Fruit fly (Drosophila melanogaster) whole organism, embryonic: ENCODE measurements around the gene mRpL49.
A peak's percentile ranks its signal among the peaks of the same experiment; 100 is the strongest.

Experiments used
- Antp ChIP-seq: fragments of 200-800 bp; sonication (Bioruptor generic); optimal IDR thresholded peaks from 3 replicates; lab custom pipeline; 2016; ENCODE audit warnings: missing biosample characterization, missing genetic modification characterization
- Awh ChIP-seq: fragments of 200-800 bp; sonication (Bioruptor generic); IDR thresholded peaks from 2 replicates; pipeline ENCODE4, ENCODE4 v1.3.6; 2022; ENCODE audit warnings: missing biosample characterization, missing genetic modification characterization
- Blimp-1 ChIP-seq: fragments of 200-800 bp; sonication (Bioruptor generic); optimal IDR thresholded peaks from 3 replicates; lab custom pipeline; 2018; ENCODE audit warnings: missing biosample characterization, missing genetic modification characterization, mild to moderate bottlenecking, moderate library complexity, missing genetic modification reagents
- CG10209 ChIP-seq: fragments of 200-800 bp; sonication (Bioruptor generic); optimal IDR thresholded peaks from 3 replicates; lab custom pipeline; 2017; ENCODE audit warnings: missing biosample characterization, mild to moderate bottlenecking, missing genetic modification characterization, missing genetic modification reagents
- CG10274 ChIP-seq: fragments of 200-800 bp; sonication (Bioruptor generic); optimal IDR thresholded peaks from 3 replicates; lab custom pipeline; 2017; ENCODE audit warnings: missing biosample characterization, mild to moderate bottlenecking, missing genetic modification characterization
- CG11085 ChIP-seq: fragments of 200-800 bp; sonication (Bioruptor generic); IDR thresholded peaks from 2 replicates; pipeline ENCODE4 v1.3.6; 2022; ENCODE audit warnings: missing biosample characterization, missing genetic modification characterization
- CG12104 ChIP-seq: fragments of 200-800 bp; sonication (Bioruptor generic); optimal IDR thresholded peaks from 3 replicates; lab custom pipeline; 2016; ENCODE audit warnings: missing biosample characterization, missing genetic modification characterization
- CG12219 ChIP-seq: fragments of 200-800 bp; sonication (Bioruptor generic); optimal IDR thresholded peaks from 3 replicates; lab custom pipeline; 2018; ENCODE audit warnings: missing biosample characterization, mild to moderate bottlenecking, missing genetic modification characterization
- CG12391 ChIP-seq: fragments of 200-800 bp; sonication (Bioruptor generic); optimal IDR thresholded peaks from 3 replicates; lab custom pipeline; 2018; ENCODE audit warnings: missing biosample characterization, mild to moderate bottlenecking, missing genetic modification characterization, moderate library complexity
- CG12659 ChIP-seq: fragments of 200-800 bp; sonication (Bioruptor generic); optimal IDR thresholded peaks from 3 replicates; lab custom pipeline; 2017; ENCODE audit warnings: mild to moderate bottlenecking, missing biosample characterization, missing genetic modification reagents, missing genetic modification characterization
- CG12769 ChIP-seq: fragments of 200-800 bp; sonication (Bioruptor generic); optimal IDR thresholded peaks from 2 replicates; lab custom pipeline; 2019; ENCODE audit warnings: missing biosample characterization, mild to moderate bottlenecking, missing genetic modification characterization, moderate library complexity
- CG13775 ChIP-seq: fragments of 200-800 bp; sonication (Bioruptor generic); optimal IDR thresholded peaks from 3 replicates; lab custom pipeline; 2017; ENCODE audit warnings: missing biosample characterization, mild to moderate bottlenecking, missing genetic modification characterization
- CG14710 ChIP-seq: fragments of 200-800 bp; sonication (Bioruptor generic); optimal IDR thresholded peaks from 3 replicates; lab custom pipeline; 2019; ENCODE audit warnings: missing biosample characterization, mild to moderate bottlenecking, missing genetic modification characterization, moderate library complexity
- CG1529 ChIP-seq: fragments of 200-800 bp; sonication (Bioruptor generic); optimal IDR thresholded peaks from 3 replicates; lab custom pipeline; 2018; ENCODE audit warnings: missing biosample characterization, missing genetic modification characterization
- CG15601 ChIP-seq: fragments of 200-800 bp; sonication (Bioruptor generic); optimal IDR thresholded peaks from 3 replicates; lab custom pipeline; 2019; ENCODE audit warnings: missing biosample characterization, mild to moderate bottlenecking, missing genetic modification characterization, moderate library complexity
- CG1603 ChIP-seq: fragments of 200-800 bp; sonication (Bioruptor generic); optimal IDR thresholded peaks from 2 replicates; lab custom pipeline; 2019; ENCODE audit warnings: missing biosample characterization, mild to moderate bottlenecking, missing genetic modification characterization, moderate library complexity
- CG17186 ChIP-seq: fragments of 200-800 bp; sonication (Bioruptor generic); optimal IDR thresholded peaks from 3 replicates; lab custom pipeline; 2017; ENCODE audit warnings: missing biosample characterization, missing genetic modification reagents, missing genetic modification characterization
- CG18619 ChIP-seq: fragments of 200-800 bp; sonication (Bioruptor generic); optimal IDR thresholded peaks from 3 replicates; lab custom pipeline; 2017; ENCODE audit warnings: missing biosample characterization, mild to moderate bottlenecking, missing genetic modification characterization
- CG2199 ChIP-seq: fragments of 200-800 bp; sonication (Bioruptor generic); IDR thresholded peaks from 3 replicates; pipeline ENCODE4 v1.3.6; 2022; ENCODE audit warnings: missing biosample characterization, missing genetic modification characterization
- CG34422 ChIP-seq: fragments of 200-800 bp; sonication (Bioruptor generic); IDR thresholded peaks from 3 replicates; pipeline ENCODE4 v1.3.6; 2022; ENCODE audit warnings: missing biosample characterization, missing genetic modification characterization
- CG4854 ChIP-seq: fragments of 200-800 bp; sonication (Bioruptor generic); optimal IDR thresholded peaks from 2 replicates; lab custom pipeline; 2016; ENCODE audit warnings: missing biosample characterization, missing genetic modification characterization, inconsistent platforms
- CG7556 ChIP-seq: fragments of 200-800 bp; sonication (Bioruptor generic); optimal IDR thresholded peaks from 2 replicates; lab custom pipeline; 2017; ENCODE audit warnings: missing biosample characterization, mild to moderate bottlenecking, missing genetic modification characterization
- CG9876 ChIP-seq: fragments of 200-800 bp; sonication (Bioruptor generic); optimal IDR thresholded peaks from 2 replicates; lab custom pipeline; 2016; ENCODE audit warnings: missing biosample characterization, missing genetic modification characterization
- Dbx ChIP-seq: fragments of 200-800 bp; sonication (Bioruptor generic); IDR thresholded peaks from 3 replicates; pipeline ENCODE4 v1.3.6; 2022; ENCODE audit warnings: missing biosample characterization, missing genetic modification characterization
- Dek ChIP-seq: fragments of 200-800 bp; sonication (Bioruptor generic); optimal IDR thresholded peaks from 3 replicates; lab custom pipeline; 2019; ENCODE audit warnings: missing biosample characterization, mild to moderate bottlenecking, missing genetic modification characterization, moderate library complexity
- Dll ChIP-seq: fragments of 200-800 bp; sonication (Bioruptor generic); IDR thresholded peaks from 4 replicates; pipeline ENCODE4 v1.3.6; 2022; ENCODE audit warnings: missing biosample characterization, missing genetic modification characterization; ENCODE audit not compliant: partially characterized antibody
- Eip74EF ChIP-seq, 2 experiments: fragments of 200-800 bp in 1 of 2; fragments of >200 bp in 1 of 2; sonication (Bioruptor generic) in 1 of 2; optimal IDR thresholded peaks; 2 replicates each; lab custom pipeline; 2017 to 2019; ENCODE audit warnings: missing biosample characterization in 2 of 2, missing genetic modification characterization in 2 of 2, mild to moderate bottlenecking in 1 of 2, moderate library complexity in 1 of 2
- Elba2 ChIP-seq: fragments of 200-800 bp; sonication (Bioruptor generic); optimal IDR thresholded peaks from 3 replicates; lab custom pipeline; 2016; ENCODE audit warnings: missing biosample characterization, missing genetic modification characterization
- HLH3B ChIP-seq: fragments of 200-800 bp; sonication (Bioruptor generic); IDR thresholded peaks from 2 replicates; pipeline ENCODE4 v1.3.6; 2022; ENCODE audit warnings: missing biosample characterization, missing genetic modification characterization
- HLH4C ChIP-seq: fragments of 200-800 bp; sonication (Bioruptor generic); IDR thresholded peaks from 3 replicates; pipeline ENCODE4 v1.3.6; 2022; ENCODE audit warnings: missing biosample characterization, missing genetic modification characterization; ENCODE audit not compliant: partially characterized antibody
- NC2β ChIP-seq: fragments of 200-800 bp; sonication (Bioruptor generic); optimal IDR thresholded peaks from 2 replicates; lab custom pipeline; 2016; ENCODE audit warnings: missing biosample characterization, missing genetic modification characterization
- Ptx1 ChIP-seq: fragments of 200-800 bp; sonication (Bioruptor generic); IDR thresholded peaks from 2 replicates; pipeline ENCODE4 v1.3.6; 2022; ENCODE audit warnings: missing biosample characterization, missing genetic modification characterization
- Tbp ChIP-seq: fragments of >200 bp; optimal IDR thresholded peaks from 2 replicates; lab custom pipeline; 2018; ENCODE audit warnings: missing biosample characterization, missing genetic modification characterization
- Usf ChIP-seq: fragments of 200-800 bp; sonication (Bioruptor generic); optimal IDR thresholded peaks from 2 replicates; lab custom pipeline; 2017; ENCODE audit warnings: missing genotype, missing biosample characterization, missing genetic modification characterization
- amos ChIP-seq: fragments of 200-800 bp; sonication (Bioruptor generic); IDR thresholded peaks from 2 replicates; pipeline ENCODE4 v1.3.6; 2022; ENCODE audit warnings: missing biosample characterization, missing genetic modification characterization; ENCODE audit not compliant: partially characterized antibody
- cad ChIP-seq: fragments of >200 bp; optimal IDR thresholded peaks from 2 replicates; lab custom pipeline; 2017; ENCODE audit warnings: missing biosample characterization, missing genetic modification characterization
- cato ChIP-seq: fragments of 200-800 bp; sonication (Bioruptor generic); optimal IDR thresholded peaks from 2 replicates; lab custom pipeline; 2016; ENCODE audit warnings: missing biosample characterization, missing genetic modification characterization, borderline replicate concordance
- dan ChIP-seq: fragments of 200-800 bp; sonication (Bioruptor generic); IDR thresholded peaks from 2 replicates; pipeline ENCODE4 v1.3.6; 2022; ENCODE audit warnings: missing biosample characterization, missing genetic modification characterization
- dimm ChIP-seq: fragments of 200-800 bp; sonication (Bioruptor generic); IDR thresholded peaks from 2 replicates; pipeline ENCODE4 v1.3.6; 2022; ENCODE audit warnings: missing biosample characterization, missing genetic modification characterization
- gcm2 ChIP-seq: fragments of 200-800 bp; sonication (Bioruptor generic); optimal IDR thresholded peaks from 2 replicates; lab custom pipeline; 2016; ENCODE audit warnings: missing biosample characterization, missing genetic modification characterization
- jumu ChIP-seq: fragments of 200-800 bp; sonication (Bioruptor generic); optimal IDR thresholded peaks from 3 replicates; lab custom pipeline; 2016; ENCODE audit warnings: missing biosample characterization, missing genetic modification characterization
- klu ChIP-seq: fragments of 200-800 bp; sonication (Bioruptor generic); IDR thresholded peaks from 2 replicates; pipeline ENCODE4 v1.3.6; 2022; ENCODE audit warnings: missing biosample characterization, missing genetic modification characterization
- maf-S ChIP-seq: fragments of 200-800 bp; sonication (Bioruptor generic); optimal IDR thresholded peaks from 2 replicates; lab custom pipeline; 2016; ENCODE audit warnings: missing biosample characterization, missing genetic modification characterization
- pan ChIP-seq, 4 experiments: fragments of >200 bp in 3 of 4; fragments of 200-800 bp in 1 of 4; sonication (Bioruptor generic) in 1 of 4; optimal IDR thresholded peaks in 3 of 4; IDR thresholded peaks in 1 of 4; 2 replicates each; pipeline versions ENCODE4 v1.3.6 to Lab custom; 2017 to 2022; ENCODE audit warnings: missing biosample characterization in 2 of 4, missing genetic modification characterization in 2 of 4, mixed read lengths in 1 of 4
- peb ChIP-seq: fragments of 200-800 bp; sonication (Bioruptor generic); IDR thresholded peaks from 2 replicates; pipeline ENCODE4 v1.3.6; 2022; ENCODE audit warnings: missing biosample characterization, missing genetic modification characterization
- phol ChIP-seq: fragments of 200-800 bp; sonication (Bioruptor generic); optimal IDR thresholded peaks from 3 replicates; lab custom pipeline; 2018; ENCODE audit warnings: missing biosample characterization, mild to moderate bottlenecking, missing genetic modification characterization, moderate library complexity
- sens ChIP-seq: fragments of 200-800 bp; sonication (Bioruptor generic); peaks from one replicate; lab custom pipeline; 2016; ENCODE audit warnings: missing biosample characterization, missing genetic modification characterization
- sima ChIP-seq: fragments of 200-800 bp; sonication (Bioruptor generic); optimal IDR thresholded peaks from 2 replicates; lab custom pipeline; 2016; ENCODE audit warnings: missing biosample characterization, missing genetic modification characterization
- stc ChIP-seq: fragments of 200-800 bp; sonication (Bioruptor generic); IDR thresholded peaks from 2 replicates; pipeline ENCODE4 v1.3.6; 2022; ENCODE audit warnings: missing biosample characterization, missing genetic modification characterization
- ttk ChIP-seq: fragments of 200-800 bp; sonication (Bioruptor generic); IDR thresholded peaks from 2 replicates; pipeline ENCODE4 v2.1.2; 2022; ENCODE audit warnings: missing biosample characterization, missing genetic modification characterization
- wdn ChIP-seq: fragments of 200-800 bp; sonication (Bioruptor generic); IDR thresholded peaks from 2 replicates; pipeline ENCODE4 v1.3.6; 2022; ENCODE audit warnings: missing biosample characterization, missing genetic modification characterization

The mRpL49 gene

dm6 chrX:12887549-12887948 lies 19.4 kb upstream of the mRpL49 start (continued):
- TF ChIP-seq ttk (GFP tag; lab: Robert Waterston, UW): no peak
- TF ChIP-seq CG9876 (GFP tag; lab: Kevin White, UChicago): no peak
- TF ChIP-seq CG7556 (GFP tag; lab: Kevin White, UChicago): no peak
- TF ChIP-seq HLH4C (GFP tag; lab: Robert Waterston, UW): no peak
- no peak for TF ChIP-seq CG2199 (GFP tag; lab: Robert Waterston, UW)
- no peak for TF ChIP-seq Dll (GFP tag; lab: Robert Waterston, UW)
- no peak for TF ChIP-seq CG11085 (GFP tag; lab: Robert Waterston, UW)
- no peak for TF ChIP-seq cad (GFP tag; lab: Kevin White, UChicago)
- no peak for TF ChIP-seq sima (GFP tag; lab: Kevin White, UChicago)
- TF ChIP-seq CG12219 (GFP tag; lab: Kevin White, UChicago): no peak
- no peak for TF ChIP-seq CG10209 (GFP tag; lab: Kevin White, UChicago)
- TF ChIP-seq klu (GFP tag; lab: Robert Waterston, UW): no peak
- no peak for TF ChIP-seq CG17186 (GFP tag; lab: Kevin White, UChicago)
- no peak for TF ChIP-seq CG12104
- no peak for TF ChIP-seq CG10274
- TF ChIP-seq CG12769 (tag; lab: Kevin White, UChicago): no peak
- no peak for TF ChIP-seq CG1529 (GFP tag; lab: Kevin White, UChicago)
- no peak for TF ChIP-seq stc (GFP tag; lab: Robert Waterston, UW)
- no peak for TF ChIP-seq wdn (GFP tag; lab: Robert Waterston, UW)
- peak; percentile 26 for TF ChIP-seq sens (GFP tag; lab: Kevin White, UChicago)
- no peak for TF ChIP-seq dimm
- TF ChIP-seq CG14710: peak; percentile 2
- TF ChIP-seq amos (GFP tag; lab: Robert Waterston, UW): no peak
- TF ChIP-seq peb: no peak
- no peak for TF ChIP-seq CG4854 (GFP tag; lab: Kevin White, UChicago)
- no peak for TF ChIP-seq Tbp (GFP tag; lab: Kevin White, UChicago)
- TF ChIP-seq jumu (GFP tag; lab: Kevin White, UChicago): no peak
- TF ChIP-seq CG18619 (GFP tag; lab: Kevin White, UChicago): no peak
- no peak for TF ChIP-seq Antp
- peak; percentile 28 for TF ChIP-seq phol (tag; lab: Kevin White, UChicago)
- TF ChIP-seq NC2β (GFP tag; lab: Kevin White, UChicago): no peak
- TF ChIP-seq maf-S (GFP tag; lab: Kevin White, UChicago): no peak
- no peak for TF ChIP-seq CG15601 (tag; lab: Kevin White, UChicago)
- no peak for TF ChIP-seq HLH3B (GFP tag; lab: Robert Waterston, UW)
- peak; percentile 0 for TF ChIP-seq CG1603 (tag; lab: Kevin White, UChicago)
- TF ChIP-seq Usf: no peak
- no peak for TF ChIP-seq gcm2 (GFP tag; lab: Kevin White, UChicago)
- no peak for TF ChIP-seq cato
- peak; percentile 45 for TF ChIP-seq Ptx1 (GFP tag; lab: Robert Waterston, UW)
- no peak for TF ChIP-seq Dek (tag; lab: Kevin White, UChicago)
- TF ChIP-seq Awh (GFP tag; lab: Robert Waterston, UW): 0 out of 2 replicates have a peak, but pooled peaks have one; percentile 13
- TF ChIP-seq Eip74EF (GFP tag; optimal IDR thresholded peaks at IDR 0.05; lab: Kevin White, UChicago): no peak
- TF ChIP-seq CG12659 (GFP tag; lab: Kevin White, UChicago): no peak
- TF ChIP-seq Dbx (GFP tag; lab: Robert Waterston, UW): no peak
- no peak for TF ChIP-seq dan (GFP tag; lab: Robert Waterston, UW)
- TF ChIP-seq Elba2: no peak
- TF ChIP-seq Blimp-1 (GFP tag; lab: Kevin White, UChicago): peak; percentile 20
- no peak for TF ChIP-seq pan (optimal IDR thresholded peaks at IDR 0.05; lab: Kevin White, UChicago)
- peak in 1 of 2 experiments; percentile 41 for TF ChIP-seq pan (GFP tag; optimal IDR thresholded peaks at IDR 0.05 in 1 of 2, IDR thresholded peaks at IDR 0.05 in 1 of 2)
- no peak for TF ChIP-seq CG34422 (GFP tag; lab: Robert Waterston, UW)
- TF ChIP-seq CG12391 (tag; lab: Kevin White, UChicago): no peak
- TF ChIP-seq CG13775 (GFP tag; lab: Kevin White, UChicago): no peak
